Worm (Caenorhabditis elegans): ENCODE measurements around the gene hpo-36.

Gene hpo-36

ce11 chrV:3685790-3686208 lies 53.4 kb downstream of the hpo-36 start, which contains the start of gene W08A12.2 (continued):
- TF ChIP-seq hif-1 (tag; optimal IDR thresholded peaks at IDR 0.05) (peak in 1 of 2 experiments; percentile 15), Y75B8A.6 (GFP tag; IDR thresholded peaks at IDR 0.05) (0 out of 2 replicates have a peak, but pooled peaks have one; percentile 60), nhr-42 (GFP tag; IDR thresholded peaks at IDR 0.05) (no peak)

ce11 chrV:3682553-3682952 lies 56.6 kb downstream of the hpo-36 start, which contains the start of gene W08A12.3:
Gene W08A12.3, plus strand, starts transcription at chrV:3682853.
- no peak for TF ChIP-seq lin-15B (tag; optimal IDR thresholded peaks at IDR 0.05)
- no peak for TF ChIP-seq sdz-12 (GFP tag; optimal IDR thresholded peaks at IDR 0.05)
- TF ChIP-seq snpc-1.2 (GFP tag; IDR thresholded peaks at IDR 0.05): no peak
- TF ChIP-seq ztf-11 (tag; optimal IDR thresholded peaks at IDR 0.05): no peak
- no peak for TF ChIP-seq F49E8.2 (tag; optimal IDR thresholded peaks at IDR 0.05; ENCODE audit: borderline replicate concordance)
- no peak for TF ChIP-seq nhr-77 (tag; optimal IDR thresholded peaks at IDR 0.05)
- TF ChIP-seq F44E2.7 (GFP tag; IDR thresholded peaks at IDR 0.05): no peak
- no peak for TF ChIP-seq mes-2 (tag; optimal IDR thresholded peaks at IDR 0.05; ENCODE audit: poor library complexity, severe bottlenecking)
- TF ChIP-seq zfp-2 (tag; optimal IDR thresholded peaks at IDR 0.05): no peak
- TF ChIP-seq daf-8 (GFP tag; IDR thresholded peaks at IDR 0.05): no peak
- no peak for TF ChIP-seq Y5F2A.4 (GFP tag; optimal IDR thresholded peaks at IDR 0.05)
- TF ChIP-seq pha-4 (GFP tag; IDR thresholded peaks at IDR 0.05): no peak
- no peak for TF ChIP-seq pha-4 (tag; optimal IDR thresholded peaks at IDR 0.05)
- TF ChIP-seq Y75B8A.6 (GFP tag; IDR thresholded peaks at IDR 0.05): no peak

ce11 chrV:3678513-3678912 lies 60.7 kb downstream of the hpo-36 start:
- TF ChIP-seq unc-62 (GFP tag; optimal IDR thresholded peaks at IDR 0.05 in 1 of 2): peak in 1 of 2 experiments; percentile 71
- TF ChIP-seq unc-62 (tag; optimal IDR thresholded peaks at IDR 0.05): no peak
- TF ChIP-seq cey-2 (tag; optimal IDR thresholded peaks at IDR 0.05; ENCODE audit: borderline replicate concordance, insufficient read depth): no peak
- TF ChIP-seq aha-1 (tag): peak; percentile 51
- TF ChIP-seq Y75B8A.6 (GFP tag; IDR thresholded peaks at IDR 0.05): no peak
